Worm (Caenorhabditis elegans): ENCODE results near the gene F48C5.2.
A peak's percentile ranks its signal among the peaks of the same experiment; 100 is the strongest.

Gene F48C5.2

ce11 chrX:11465215-11465614 lies 11.1 kb upstream of the F48C5.2 start, which contains the start of gene lin-14 (continued):
- peak; percentile 81 for TF ChIP-seq peb-1 (tag; optimal IDR thresholded peaks at IDR 0.05)

ce11 chrX:11464271-11465103 lies 10.4 kb upstream of the F48C5.2 start:
- TF ChIP-seq nhr-23 (tag; optimal IDR thresholded peaks at IDR 0.05) (no peak), dmd-4 (tag; optimal IDR thresholded peaks at IDR 0.05) (no peak), ztf-4 (tag; optimal IDR thresholded peaks at IDR 0.05) (no peak), F13H6.1 (tag; optimal IDR thresholded peaks at IDR 0.05) (peak; percentile 62), lin-11 (tag; optimal IDR thresholded peaks at IDR 0.05) (no peak), alr-1 (tag; optimal IDR thresholded peaks at IDR 0.05) (no peak), zag-1 (tag; optimal IDR thresholded peaks at IDR 0.05) (peak; percentile 37), ztf-1 (GFP tag; conservative IDR thresholded peaks at IDR 0.05) (no peak), R02D3.7 (tag; optimal IDR thresholded peaks at IDR 0.05) (no peak), ama-1 (optimal IDR thresholded peaks at IDR 0.05) (no peak), gmeb-1 (tag; optimal IDR thresholded peaks at IDR 0.05) (peak; percentile 9), aly-2 (tag; optimal IDR thresholded peaks at IDR 0.05) (no peak), lin-39 (tag; optimal IDR thresholded peaks at IDR 0.05) (no peak), peb-1 (tag; optimal IDR thresholded peaks at IDR 0.05) (no peak), lsy-2 (tag; optimal IDR thresholded peaks at IDR 0.05) (peak in 1 of 2 experiments; percentile 63), elt-3 (tag; optimal IDR thresholded peaks at IDR 0.05) (no peak), nhr-12 (tag; optimal IDR thresholded peaks at IDR 0.05) (no peak), nhr-77 (tag; optimal IDR thresholded peaks at IDR 0.05) (no peak), fos-1 (tag; optimal IDR thresholded peaks at IDR 0.05) (peak; percentile 90), sma-9 (GFP tag; optimal IDR thresholded peaks at IDR 0.05) (peak; percentile 58), sma-9 (tag; optimal IDR thresholded peaks at IDR 0.05) (no peak), lin-13 (GFP tag; optimal IDR thresholded peaks at IDR 0.05) (no peak), Y55F3AM.14 (GFP tag; optimal IDR thresholded peaks at IDR 0.05) (no peak), snpc-4 (tag; optimal IDR thresholded peaks at IDR 0.05) (peak; percentile 52), blmp-1 (tag; optimal IDR thresholded peaks at IDR 0.05; ENCODE audit: insufficient read depth) (no peak), ztf-11 (tag; optimal IDR thresholded peaks at IDR 0.05) (no peak), sem-4 (tag; optimal IDR thresholded peaks at IDR 0.05) (no peak), crh-2 (tag; optimal IDR thresholded peaks at IDR 0.05) (no peak), elt-1 (tag; optimal IDR thresholded peaks at IDR 0.05) (no peak), nhr-237 (tag; optimal IDR thresholded peaks at IDR 0.05) (no peak), unc-62 (GFP tag; optimal IDR thresholded peaks at IDR 0.05) (no peak), unc-55 (GFP tag; optimal IDR thresholded peaks at IDR 0.05) (peak; percentile 81), ceh-16 (tag; optimal IDR thresholded peaks at IDR 0.05) (no peak), nhr-11 (tag; optimal IDR thresholded peaks at IDR 0.05) (no peak), egl-27 (tag; optimal IDR thresholded peaks at IDR 0.05) (no peak), nhr-129 (tag; optimal IDR thresholded peaks at IDR 0.05) (peak; percentile 60), nhr-10 (tag; optimal IDR thresholded peaks at IDR 0.05) (no peak), ceh-82 (tag; optimal IDR thresholded peaks at IDR 0.05) (no peak), nhr-25 (tag; optimal IDR thresholded peaks at IDR 0.05) (no peak), mdl-1 (tag; optimal IDR thresholded peaks at IDR 0.05) (peak in 1 of 2 experiments; percentile 66), skn-1 (tag; optimal IDR thresholded peaks at IDR 0.05) (no peak), nhr-21 (tag; optimal IDR thresholded peaks at IDR 0.05) (no peak), C34F6.9 (tag; optimal IDR thresholded peaks at IDR 0.05) (peak; percentile 59), unc-39 (tag; optimal IDR thresholded peaks at IDR 0.05) (no peak), nhr-6 (tag; optimal IDR thresholded peaks at IDR 0.05) (peak; percentile 57), mbf-1 (tag; optimal IDR thresholded peaks at IDR 0.05) (no peak), ZK546.5 (tag; optimal IDR thresholded peaks at IDR 0.05) (no peak), mab-5 (tag; optimal IDR thresholded peaks at IDR 0.05) (peak; percentile 77), sma-3 (GFP tag; optimal IDR thresholded peaks at IDR 0.05) (no peak)

Measured in whole organism, L2 larva.